Worm (Caenorhabditis elegans): ENCODE measurements around the gene C27D6.12.

The C27D6.12 gene

DNA sequence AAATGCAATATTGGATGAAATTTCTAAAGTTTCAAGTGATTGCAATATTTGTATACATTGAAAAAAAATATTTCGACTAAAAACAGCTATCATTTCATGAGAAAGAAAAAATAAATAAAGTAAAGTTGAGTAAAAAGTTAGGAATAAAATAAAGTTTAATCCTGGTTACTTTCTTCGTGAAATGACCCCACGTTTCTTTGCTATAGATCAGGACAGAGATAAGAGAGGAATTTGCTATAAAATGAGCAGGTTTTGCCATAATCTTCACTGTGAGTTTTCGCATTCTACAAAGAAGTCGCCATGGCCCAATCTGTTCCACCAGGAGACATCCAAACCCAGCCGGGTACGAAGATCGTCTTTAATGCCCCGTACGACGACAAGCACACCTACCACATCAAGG lies 16.3 kb upstream of the C27D6.12 start, which contains the start of gene msp-49:
Gene msp-49, plus strand, starts transcription at position 301 of the 400 bp plus-strand sequence.
- no peak for TF ChIP-seq nhr-28 (tag; optimal IDR thresholded peaks at IDR 0.05)
- TF ChIP-seq mls-2 (tag; optimal IDR thresholded peaks at IDR 0.05), result no peak
- no peak for TF ChIP-seq ham-2 (GFP tag; optimal IDR thresholded peaks at IDR 0.05)
- TF ChIP-seq nhr-76 (tag; optimal IDR thresholded peaks at IDR 0.05), result no peak
- no peak for TF ChIP-seq ztf-11 (tag; optimal IDR thresholded peaks at IDR 0.05)
- no peak for TF ChIP-seq lin-13 (tag; optimal IDR thresholded peaks at IDR 0.05)
- no peak for TF ChIP-seq lin-32 (GFP tag; optimal IDR thresholded peaks at IDR 0.05)
- no peak for TF ChIP-seq elt-1 (tag; optimal IDR thresholded peaks at IDR 0.05; ENCODE audit: borderline replicate concordance, insufficient read depth)
- TF ChIP-seq ceh-43 (GFP tag; optimal IDR thresholded peaks at IDR 0.05), result no peak
- TF ChIP-seq snpc-4 (tag; optimal IDR thresholded peaks at IDR 0.05), result no peak
- TF ChIP-seq blmp-1 (tag; optimal IDR thresholded peaks at IDR 0.05), result no peak
- TF ChIP-seq unc-39 (tag; optimal IDR thresholded peaks at IDR 0.05), result no peak
- TF ChIP-seq ces-1 (GFP tag; optimal IDR thresholded peaks at IDR 0.05), result no peak
- no peak for TF ChIP-seq unc-120 (tag; optimal IDR thresholded peaks at IDR 0.05; ENCODE audit: poor library complexity, severe bottlenecking)
- TF ChIP-seq nhr-2 (tag; optimal IDR thresholded peaks at IDR 0.05), result no peak
- TF ChIP-seq sem-2 (GFP tag; optimal IDR thresholded peaks at IDR 0.05), result no peak
- TF ChIP-seq lsy-2 (tag; optimal IDR thresholded peaks at IDR 0.05), result no peak

DNA sequence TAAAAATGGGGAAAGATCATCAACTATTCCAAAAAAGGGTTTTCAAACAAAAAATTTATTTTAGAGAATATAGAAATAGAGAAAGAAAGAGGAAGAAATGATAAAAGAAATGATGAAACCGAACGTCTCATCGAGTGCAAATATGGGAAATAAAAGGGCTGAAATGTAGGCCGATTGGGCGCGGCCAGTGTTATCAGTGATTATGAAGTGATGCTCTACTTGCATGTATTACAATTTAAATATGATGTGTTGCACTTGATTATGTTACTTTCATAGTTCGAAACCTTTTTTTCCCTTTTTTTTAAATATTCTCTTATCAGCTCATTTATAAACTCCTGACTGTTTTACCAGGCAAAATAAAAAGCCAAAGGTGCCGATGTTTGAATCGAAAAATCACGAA lies 14.0 kb upstream of the C27D6.12 start:
- TF ChIP-seq ham-2 (GFP tag; optimal IDR thresholded peaks at IDR 0.05), result no peak
- no peak for TF ChIP-seq unc-120 (tag; optimal IDR thresholded peaks at IDR 0.05; ENCODE audit: poor library complexity, severe bottlenecking)
- no peak for TF ChIP-seq ceh-39 (tag; optimal IDR thresholded peaks at IDR 0.05)
- TF ChIP-seq sptf-1 (tag; optimal IDR thresholded peaks at IDR 0.05), result no peak
- TF ChIP-seq drap-1 (GFP tag; optimal IDR thresholded peaks at IDR 0.05), result no peak
- TF ChIP-seq nhr-76 (tag; optimal IDR thresholded peaks at IDR 0.05), result no peak
- no peak for TF ChIP-seq hlh-1 (tag; optimal IDR thresholded peaks at IDR 0.05)
- TF ChIP-seq unc-39 (tag; optimal IDR thresholded peaks at IDR 0.05), result no peak
- no peak for TF ChIP-seq mls-2 (tag; optimal IDR thresholded peaks at IDR 0.05)
- TF ChIP-seq nhr-2 (tag; optimal IDR thresholded peaks at IDR 0.05), result no peak
- TF ChIP-seq sem-2 (GFP tag; optimal IDR thresholded peaks at IDR 0.05), result no peak
- no peak for TF ChIP-seq ceh-43 (GFP tag; optimal IDR thresholded peaks at IDR 0.05)
- no peak for TF ChIP-seq blmp-1 (tag; optimal IDR thresholded peaks at IDR 0.05)
- no peak for TF ChIP-seq mab-5 (tag; optimal IDR thresholded peaks at IDR 0.05)
- no peak for TF ChIP-seq M03D4.4 (tag; optimal IDR thresholded peaks at IDR 0.05)
- TF ChIP-seq ceh-83 (GFP tag; optimal IDR thresholded peaks at IDR 0.05), result no peak
- no peak for TF ChIP-seq snpc-4 (tag; optimal IDR thresholded peaks at IDR 0.05)

DNA sequence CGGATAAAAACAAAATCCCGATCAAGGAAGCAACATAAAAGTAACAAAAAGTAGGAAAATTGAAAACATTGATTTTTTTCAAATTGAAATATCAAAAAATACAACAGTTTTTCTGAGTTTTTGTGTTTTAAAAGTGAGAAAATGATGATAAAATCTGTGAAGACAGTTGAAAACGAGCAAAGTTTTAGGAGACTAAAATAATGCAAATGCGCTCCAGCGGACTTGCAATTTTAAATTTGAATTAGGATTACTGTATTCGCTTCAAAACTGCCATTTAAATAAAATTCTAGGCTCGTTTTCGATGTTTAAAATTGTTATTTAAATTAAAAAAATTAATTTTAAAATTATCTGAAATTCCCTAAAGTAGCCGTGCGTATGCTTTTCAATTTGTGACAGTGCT lies 10.1 kb upstream of the C27D6.12 start:
- no peak for TF ChIP-seq ceh-39 (tag; optimal IDR thresholded peaks at IDR 0.05)
- no peak for TF ChIP-seq snpc-4 (tag; optimal IDR thresholded peaks at IDR 0.05)

DNA sequence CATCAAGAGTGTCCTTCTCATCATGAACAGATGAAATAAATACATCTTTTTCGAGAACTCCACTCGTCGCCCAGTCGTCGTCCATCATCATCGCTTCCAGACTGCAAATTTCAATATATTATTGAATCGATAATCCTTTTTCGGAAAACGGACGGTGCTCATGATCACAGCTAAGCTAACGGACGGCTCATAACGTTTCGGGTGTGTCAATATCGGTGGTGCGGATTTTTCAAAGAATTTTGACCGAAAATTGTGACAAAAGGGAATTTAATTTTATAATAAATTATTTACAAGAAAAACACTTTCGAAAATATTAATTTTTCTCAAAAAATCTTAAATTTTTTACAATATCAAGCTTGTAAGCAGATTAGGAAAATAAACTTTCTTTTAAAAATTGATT lies 9.7 kb upstream of the C27D6.12 start, which contains the start of gene crh-2:
Gene crh-2, minus strand, starts transcription at position 101 of the 400 bp plus-strand sequence.
- TF ChIP-seq ceh-43 (GFP tag; optimal IDR thresholded peaks at IDR 0.05), result no peak
- TF ChIP-seq ces-1 (GFP tag; optimal IDR thresholded peaks at IDR 0.05), result no peak
- no peak for TF ChIP-seq pha-4 (tag; optimal IDR thresholded peaks at IDR 0.05)
- no peak for TF ChIP-seq ham-2 (GFP tag; optimal IDR thresholded peaks at IDR 0.05)
- TF ChIP-seq unc-62 (GFP tag; optimal IDR thresholded peaks at IDR 0.05), result no peak
- TF ChIP-seq tbx-8 (GFP tag; optimal IDR thresholded peaks at IDR 0.05), result no peak
- no peak for TF ChIP-seq ceh-39 (tag; optimal IDR thresholded peaks at IDR 0.05)
- no peak for TF ChIP-seq zip-8 (tag; optimal IDR thresholded peaks at IDR 0.05)
- no peak for TF ChIP-seq drap-1 (GFP tag; optimal IDR thresholded peaks at IDR 0.05)
- no peak for TF ChIP-seq mep-1 (tag; optimal IDR thresholded peaks at IDR 0.05)
- TF ChIP-seq lin-32 (GFP tag; optimal IDR thresholded peaks at IDR 0.05), result no peak

DNA sequence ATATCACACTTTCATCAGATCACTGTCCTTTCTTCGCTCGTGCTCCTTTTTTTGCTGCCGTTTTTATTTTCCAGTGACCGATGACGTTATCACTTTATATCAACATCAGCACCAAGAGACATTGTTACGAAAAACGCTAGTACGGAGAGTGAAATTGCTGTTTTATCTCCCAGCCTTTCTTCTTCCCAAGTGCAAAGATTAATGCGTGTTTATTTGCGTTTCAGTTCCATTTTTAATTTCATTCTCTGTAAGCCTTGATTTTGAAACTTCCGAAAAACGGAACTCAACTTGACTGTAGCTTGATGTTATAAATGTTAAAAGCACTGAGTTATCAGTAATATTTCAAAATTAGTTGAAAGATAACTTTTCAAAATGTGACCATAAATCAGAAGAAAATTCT lies 9.1 kb upstream of the C27D6.12 start:
- TF ChIP-seq unc-39 (tag; optimal IDR thresholded peaks at IDR 0.05) (no peak), mep-1 (tag; optimal IDR thresholded peaks at IDR 0.05) (no peak), elt-1 (tag; optimal IDR thresholded peaks at IDR 0.05; ENCODE audit: borderline replicate concordance, insufficient read depth) (no peak), ceh-83 (GFP tag; optimal IDR thresholded peaks at IDR 0.05) (no peak), ceh-43 (GFP tag; optimal IDR thresholded peaks at IDR 0.05) (no peak), flh-1 (GFP tag; optimal IDR thresholded peaks at IDR 0.05) (no peak), nhr-237 (tag; optimal IDR thresholded peaks at IDR 0.05) (no peak), lin-13 (tag; optimal IDR thresholded peaks at IDR 0.05) (no peak), nhr-2 (tag; optimal IDR thresholded peaks at IDR 0.05) (no peak), ztf-11 (tag; optimal IDR thresholded peaks at IDR 0.05) (no peak), unc-120 (tag; optimal IDR thresholded peaks at IDR 0.05; ENCODE audit: poor library complexity, severe bottlenecking) (no peak), nhr-12 (tag; optimal IDR thresholded peaks at IDR 0.05) (no peak), blmp-1 (tag; optimal IDR thresholded peaks at IDR 0.05) (no peak), snpc-4 (tag; optimal IDR thresholded peaks at IDR 0.05) (no peak)
